Worm (Caenorhabditis elegans): ENCODE results near the gene ife-4.

Gene ife-4

DNA sequence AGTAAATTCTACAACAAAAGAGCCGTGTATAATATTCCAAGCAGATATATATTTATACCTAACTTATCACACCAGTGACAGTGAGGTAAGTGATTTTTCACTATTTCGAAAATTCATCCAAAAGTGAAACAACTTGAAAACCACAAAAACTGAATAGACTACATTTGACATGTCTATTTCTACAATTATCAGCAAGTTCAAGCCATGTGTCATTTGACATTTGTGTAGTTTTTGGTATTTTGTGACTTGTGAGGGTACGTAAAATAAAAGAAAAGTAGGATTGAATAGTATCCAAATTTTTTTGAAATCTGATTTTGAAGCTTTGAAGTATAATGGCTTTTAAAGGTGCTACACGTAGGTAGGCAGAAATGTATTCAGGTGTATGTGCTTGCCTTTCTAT lies 22.2 kb downstream of the ife-4 start:
- TF ChIP-seq dao-5 (tag; optimal IDR thresholded peaks at IDR 0.05) (no peak), him-1 (tag; optimal IDR thresholded peaks at IDR 0.05) (no peak), W03F9.2 (tag; optimal IDR thresholded peaks at IDR 0.05) (no peak)

DNA sequence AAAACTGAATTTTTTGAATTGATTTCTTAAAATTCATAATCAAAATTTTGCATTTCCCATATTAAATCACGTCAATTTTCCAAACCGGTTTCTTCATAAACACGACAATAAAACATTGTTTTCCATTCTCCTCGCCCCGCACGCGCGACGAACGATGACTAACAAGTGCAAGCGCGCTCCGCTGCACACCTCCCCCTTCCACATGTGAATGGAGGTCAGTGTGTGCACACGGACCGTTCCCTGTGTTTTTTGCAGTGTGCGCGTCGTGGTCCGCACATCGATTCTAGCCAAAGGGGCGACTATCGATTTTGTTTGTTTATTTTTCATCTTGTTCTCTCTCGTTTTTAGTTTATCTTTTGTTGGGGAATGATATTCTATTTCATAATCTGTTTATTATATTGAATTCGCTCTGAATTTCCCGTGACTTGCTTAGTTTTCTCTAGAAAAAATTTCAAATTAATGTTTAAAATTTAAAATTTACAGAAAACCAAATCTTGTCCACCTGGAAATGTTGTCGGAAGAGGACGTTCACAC lies 24.6 kb downstream of the ife-4 start, which contains the start of gene snx-1:
snx-1 (plus strand) TSS at position 484 of the 534 bp plus-strand sequence.
- TF ChIP-seq W03F9.2 (tag; optimal IDR thresholded peaks at IDR 0.05) (peak; percentile 5), dao-5 (tag; optimal IDR thresholded peaks at IDR 0.05) (no peak)

DNA sequence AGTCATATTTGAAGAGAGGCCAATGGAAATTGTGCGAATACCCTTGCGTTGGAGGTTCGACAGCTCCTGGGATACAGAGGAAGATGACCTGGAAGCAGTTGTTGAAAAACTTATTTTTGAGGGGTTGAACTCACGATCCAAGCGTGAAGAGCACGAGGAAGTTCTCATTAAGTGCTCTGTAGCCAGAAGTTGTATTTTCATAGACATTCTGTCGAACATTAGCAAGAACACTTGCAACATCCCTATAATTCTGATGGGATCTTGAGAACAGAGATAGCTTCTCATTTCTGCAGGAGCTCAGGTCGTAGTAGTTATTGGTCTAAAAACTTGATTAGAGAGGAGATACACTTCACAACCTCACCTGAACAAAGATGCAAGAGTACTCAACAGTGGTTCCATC lies 37.6 kb downstream of the ife-4 start:
- TF ChIP-seq dao-5 (tag; optimal IDR thresholded peaks at IDR 0.05) (no peak), W03F9.2 (tag; optimal IDR thresholded peaks at IDR 0.05) (no peak), him-1 (tag; optimal IDR thresholded peaks at IDR 0.05) (no peak)

DNA sequence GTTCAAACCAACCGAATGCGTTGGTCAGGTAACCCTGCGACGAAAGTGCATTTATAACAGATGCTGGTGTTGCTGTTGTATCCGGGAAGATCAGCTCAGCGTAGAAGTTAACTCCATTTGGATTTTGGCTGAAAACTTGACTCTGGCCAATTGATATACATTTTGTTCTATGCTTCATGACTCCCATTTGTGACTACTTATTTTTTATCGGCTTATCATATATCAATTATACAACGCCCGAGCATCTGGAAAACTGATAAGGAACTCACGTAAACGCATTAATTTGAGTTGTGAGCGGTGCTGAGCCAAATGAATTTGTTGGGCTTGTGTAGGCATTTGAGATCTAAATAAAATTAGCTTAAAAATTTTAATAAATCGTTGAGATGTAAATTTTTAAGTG lies 43.4 kb downstream of the ife-4 start:
- no peak for TF ChIP-seq W03F9.2 (tag; optimal IDR thresholded peaks at IDR 0.05)
- no peak for TF ChIP-seq him-1 (tag; optimal IDR thresholded peaks at IDR 0.05)
- TF ChIP-seq dao-5 (tag; optimal IDR thresholded peaks at IDR 0.05), result no peak

DNA sequence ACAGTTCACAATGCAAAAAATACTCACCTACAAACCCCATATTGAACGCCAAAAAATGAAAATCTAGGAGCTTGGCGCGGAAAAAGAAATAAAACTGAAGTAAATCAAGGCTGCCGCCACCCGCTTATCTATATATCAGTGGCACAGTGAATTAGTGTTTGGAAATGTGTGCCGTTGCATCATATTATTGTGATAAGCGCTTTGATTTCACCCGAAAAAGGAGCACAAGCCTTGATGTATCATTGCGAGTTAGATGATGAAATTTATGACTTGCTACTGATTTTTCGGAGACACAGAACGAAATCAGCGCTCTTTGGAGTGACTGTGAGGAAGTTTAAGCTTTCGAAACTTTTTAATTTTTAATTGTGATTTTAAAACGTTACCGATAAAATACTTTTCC lies 44.4 kb downstream of the ife-4 start, which contains the start of the genes R193.2 and R193.6:
R193.2 (minus strand) TSS at position 148 of the 400 bp plus-strand sequence.
R193.6 (plus strand) TSS at position 350 of the 400 bp plus-strand sequence.
- TF ChIP-seq W03F9.2 (tag; optimal IDR thresholded peaks at IDR 0.05) (no peak), him-1 (tag; optimal IDR thresholded peaks at IDR 0.05) (no peak), dao-5 (tag; optimal IDR thresholded peaks at IDR 0.05) (no peak)

DNA sequence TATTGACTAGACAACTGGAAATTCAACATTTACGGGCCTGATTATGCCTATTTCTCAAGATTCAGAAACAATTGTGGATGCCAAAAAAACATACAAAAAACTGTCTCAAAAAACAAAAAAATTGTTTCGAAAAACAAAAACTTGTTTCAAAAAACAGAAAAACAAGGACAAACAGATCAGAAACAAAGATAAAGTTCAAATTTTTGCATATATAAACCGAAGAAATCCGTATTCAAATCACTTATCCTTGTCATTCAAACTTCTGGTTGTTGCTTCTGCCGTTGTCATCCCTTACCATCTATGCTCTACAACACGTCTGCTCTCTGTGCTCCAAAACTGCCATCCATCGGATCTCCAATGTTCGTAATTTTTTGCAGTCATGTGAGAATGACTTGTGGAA lies 50.6 kb downstream of the ife-4 start, which contains the start of gene R193.1:
R193.1 (plus strand) TSS at position 301 of the 400 bp plus-strand sequence.
- TF ChIP-seq him-1 (tag; optimal IDR thresholded peaks at IDR 0.05), result no peak
- no peak for TF ChIP-seq W03F9.2 (tag; optimal IDR thresholded peaks at IDR 0.05)
- no peak for TF ChIP-seq dao-5 (tag; optimal IDR thresholded peaks at IDR 0.05)

Data from whole organism, L4/young adult.